Worm (Caenorhabditis elegans) whole organism, L4 larva: ENCODE data around the gene srx-102.

Experiments
- R02D3.7 ChIP-seq: fragments of 150-350 bp; sonication (generic microtip); optimal IDR thresholded peaks from 3 replicates; lab custom pipeline; 2014; ENCODE audit warnings: missing biosample characterization, missing genetic modification characterization
- ama-1 ChIP-seq: fragments of 150-350 bp; optimal IDR thresholded peaks from 2 replicates; lab custom pipeline; 2014; ENCODE audit warnings: inconsistent platforms, mixed read lengths
- fkh-10 ChIP-seq: fragments of 150-350 bp; optimal IDR thresholded peaks from 2 replicates; lab custom pipeline; 2014; ENCODE audit warnings: missing biosample characterization, missing genetic modification reagents, missing genetic modification characterization
- hlh-30 ChIP-seq: sonication (generic microtip); optimal IDR thresholded peaks from 2 replicates; lab custom pipeline; 2017; ENCODE audit warnings: antibody characterized with exemption, mild to moderate bottlenecking, missing genetic modification characterization, missing compliant biosample characterization; ENCODE audit not compliant: insufficient read depth
- jun-1 ChIP-seq: fragments of 150-350 bp; optimal IDR thresholded peaks from 2 replicates; lab custom pipeline; 2014; ENCODE audit warnings: missing biosample characterization, missing genetic modification reagents, missing genetic modification characterization
- mep-1 ChIP-seq: fragments of 150-350 bp; sonication (generic microtip); optimal IDR thresholded peaks from 3 replicates; lab custom pipeline; 2014; ENCODE audit warnings: missing biosample characterization, missing genetic modification characterization
- nhr-10 ChIP-seq: fragments of 150-350 bp; optimal IDR thresholded peaks from 2 replicates; lab custom pipeline; 2014; ENCODE audit warnings: missing biosample characterization, missing genetic modification characterization
- nhr-6 ChIP-seq: fragments of 150-350 bp; optimal IDR thresholded peaks from 2 replicates; lab custom pipeline; 2014; ENCODE audit warnings: missing biosample characterization, missing genetic modification characterization
- pqm-1 ChIP-seq: sonication (generic microtip); optimal IDR thresholded peaks from 2 replicates; lab custom pipeline; 2017; ENCODE audit warnings: missing biosample characterization, missing genetic modification characterization
- rbr-2 ChIP-seq: sonication (generic microtip); optimal IDR thresholded peaks from 2 replicates; lab custom pipeline; 2016; ENCODE audit warnings: missing genotype, missing genetic modification characterization, missing compliant biosample characterization
- snpc-4 ChIP-seq: fragments of 150-350 bp; optimal IDR thresholded peaks from 2 replicates; lab custom pipeline; 2014; ENCODE audit warnings: missing biosample characterization, missing genetic modification characterization
- unc-62 ChIP-seq, 3 experiments: fragments of 150-350 bp in 1 of 3; sonication (generic microtip); optimal IDR thresholded peaks in 2 of 3; peaks in 1 of 3; 1 replicate in 1 of 3; 2 replicates in 2 of 3; lab custom pipeline; 2014 to 2017; ENCODE audit warnings: missing biosample characterization in 3 of 3, missing genetic modification characterization in 3 of 3, missing genetic modification reagents in 3 of 3, missing genotype in 1 of 3
- zag-1 ChIP-seq: fragments of 150-350 bp; optimal IDR thresholded peaks from 2 replicates; lab custom pipeline; 2014; ENCODE audit warnings: missing biosample characterization, missing genetic modification characterization

DNA sequence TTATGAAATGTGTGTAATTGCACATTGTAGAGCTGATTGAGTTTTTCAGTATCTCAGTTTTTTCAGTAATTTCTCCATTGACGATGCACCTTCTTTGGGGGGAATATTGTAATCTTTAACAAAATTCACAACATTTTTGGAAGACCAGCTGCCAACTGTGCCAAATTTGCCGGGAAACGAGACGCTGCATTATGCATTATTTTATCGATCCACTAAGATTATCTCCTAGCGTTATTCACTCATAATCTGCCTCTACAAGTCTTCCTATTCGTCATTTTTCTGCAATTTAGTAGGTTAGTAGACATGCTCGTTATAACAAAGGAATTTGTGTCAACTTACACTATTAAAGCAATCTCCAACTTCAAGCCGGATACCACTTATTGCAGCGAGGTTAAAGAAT lies 37.2 kb upstream of the srx-102 start, which contains the start of the genes sdz-12 and bath-31:
- no peak for TF ChIP-seq ama-1
- TF ChIP-seq rbr-2 = no peak
- no peak for TF ChIP-seq unc-62 (GFP tag; optimal IDR thresholded peaks at IDR 0.05 in 1 of 2; lab: Kevin White, UChicago)
- TF ChIP-seq unc-62 (tag; optimal IDR thresholded peaks at IDR 0.05; lab: Kevin White, UChicago) = no peak
- no peak for TF ChIP-seq hlh-30 (tag; lab: Kevin White, UChicago)
- TF ChIP-seq nhr-6 = no peak
- no peak for TF ChIP-seq zag-1 (tag; lab: Kevin White, UChicago)
- TF ChIP-seq jun-1 (tag; lab: Kevin White, UChicago) = no peak
- no peak for TF ChIP-seq R02D3.7 (tag; lab: Kevin White, UChicago)
- TF ChIP-seq nhr-10 (tag; lab: Kevin White, UChicago) = no peak
- TF ChIP-seq mep-1 (tag; lab: Kevin White, UChicago) = no peak
- TF ChIP-seq snpc-4 (tag; lab: Kevin White, UChicago) = no peak
- no peak for TF ChIP-seq pqm-1
- no peak for TF ChIP-seq fkh-10 (GFP tag; lab: Kevin White, UChicago)
